Fruit fly (Drosophila melanogaster) Kc167 (cell line): Measurements from ENCODE around the gene CG32147.

Experiments used
- Myc ChIP-seq: fragments of >200 bp; optimal IDR thresholded peaks from 2 replicates; lab custom pipeline; 2017; ENCODE audit warnings: missing external identifiers
- Sin3A ChIP-seq: fragments of >200 bp; optimal IDR thresholded peaks from 2 replicates; lab custom pipeline; 2018; ENCODE audit warnings: missing external identifiers
- h ChIP-seq: fragments of >200 bp; optimal IDR thresholded peaks from 3 replicates; lab custom pipeline; 2018; ENCODE audit warnings: missing external identifiers
- insv ChIP-seq: fragments of >200 bp; optimal IDR thresholded peaks from 3 replicates; lab custom pipeline; 2018; ENCODE audit warnings: missing external identifiers
- psq ChIP-seq: fragments of >200 bp; optimal IDR thresholded peaks from 2 replicates; lab custom pipeline; 2017; ENCODE audit warnings: missing external identifiers
- ttk ChIP-seq: sonication (Bioruptor generic); optimal IDR thresholded peaks from 2 replicates; lab custom pipeline; 2017; ENCODE audit warnings: missing external identifiers

CG32147 gene

DNA sequence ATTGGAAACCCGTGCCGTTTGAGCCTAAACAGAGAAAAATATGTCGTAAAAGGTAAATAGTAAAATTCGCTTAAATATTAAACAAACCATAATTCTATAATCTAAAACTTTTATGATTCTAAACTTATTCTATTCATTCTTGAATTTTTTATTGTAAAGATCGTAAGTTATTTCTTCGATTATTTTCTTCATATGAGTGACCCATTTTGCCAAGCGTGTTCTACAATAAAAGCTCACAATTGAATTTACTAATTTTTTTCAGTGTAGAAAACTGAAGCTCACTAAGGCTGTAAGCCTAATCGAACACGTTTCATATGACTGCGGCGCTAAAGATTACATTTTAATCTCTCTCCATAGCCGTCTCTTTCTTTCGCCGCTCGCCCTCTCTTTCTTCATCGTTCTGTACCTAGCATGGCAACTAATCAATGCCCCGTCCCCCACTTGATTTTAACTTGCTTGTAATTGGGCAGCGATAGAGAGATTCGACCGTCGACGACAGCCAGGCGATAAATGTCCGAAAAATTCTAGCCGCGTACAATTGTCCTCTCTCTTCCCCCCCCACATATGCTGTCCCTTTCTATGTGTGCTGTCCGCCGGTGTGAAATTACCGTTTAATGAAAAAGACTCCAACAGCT lies 28.0 kb upstream of the CG32147 start:
- TF ChIP-seq insv (no peak), h (lab: Kevin White, UChicago) (no peak), ttk (lab: Kevin White, UChicago) (no peak), Sin3A (lab: Kevin White, UChicago) (no peak), psq (lab: Kevin White, UChicago) (no peak)

- TF ChIP-seq psq (lab: Kevin White, UChicago) (no peak), Sin3A (lab: Kevin White, UChicago) (no peak), ttk (lab: Kevin White, UChicago) (no peak), insv (no peak), h (lab: Kevin White, UChicago) (no peak), Myc (lab: Kevin White, UChicago) (no peak)
Measured at dm6 chr3L:15169795-15170194, 25.9 kb upstream of the CG32147 start.

DNA sequence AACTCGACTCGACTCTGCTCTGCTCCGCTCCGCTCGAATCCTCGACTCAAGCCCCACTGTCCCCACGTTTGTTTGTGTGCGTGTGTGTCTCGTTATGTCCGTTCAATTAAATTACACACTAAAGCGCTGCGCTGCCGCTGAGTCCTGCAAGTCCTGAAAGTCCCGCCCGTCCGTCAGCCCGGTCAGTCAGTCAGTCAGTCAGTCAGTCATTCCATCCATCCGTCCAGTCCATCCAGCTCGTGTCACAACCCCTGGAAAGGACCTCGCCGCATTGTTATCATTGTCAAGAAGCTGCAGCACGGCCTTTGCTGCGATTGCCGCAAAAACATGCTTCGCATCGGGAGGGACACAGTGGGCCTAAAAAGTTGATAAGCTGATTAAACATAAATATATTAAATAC lies 25.2 kb upstream of the CG32147 start:
- TF ChIP-seq h (lab: Kevin White, UChicago) (no peak), psq (lab: Kevin White, UChicago) (no peak), ttk (lab: Kevin White, UChicago) (no peak)

dm6 chr3L:15163414-15163813 lies 19.6 kb upstream of the CG32147 start, which contains the start of gene CG7011:
TSS of gene CG7011 (minus strand) at chr3L:15163628.
- no peak for TF ChIP-seq ttk (lab: Kevin White, UChicago)
- no peak for TF ChIP-seq Myc (lab: Kevin White, UChicago)
- TF ChIP-seq insv: no peak
- TF ChIP-seq Sin3A (lab: Kevin White, UChicago): no peak
- no peak for TF ChIP-seq psq (lab: Kevin White, UChicago)
- TF ChIP-seq h (lab: Kevin White, UChicago): no peak

dm6 chr3L:15162988-15163387 lies 19.1 kb upstream of the CG32147 start:
- no peak for TF ChIP-seq insv
- no peak for TF ChIP-seq h (lab: Kevin White, UChicago)
- TF ChIP-seq Myc (lab: Kevin White, UChicago): no peak
- TF ChIP-seq psq (lab: Kevin White, UChicago): no peak
- TF ChIP-seq Sin3A (lab: Kevin White, UChicago): no peak
- no peak for TF ChIP-seq ttk (lab: Kevin White, UChicago)

DNA sequence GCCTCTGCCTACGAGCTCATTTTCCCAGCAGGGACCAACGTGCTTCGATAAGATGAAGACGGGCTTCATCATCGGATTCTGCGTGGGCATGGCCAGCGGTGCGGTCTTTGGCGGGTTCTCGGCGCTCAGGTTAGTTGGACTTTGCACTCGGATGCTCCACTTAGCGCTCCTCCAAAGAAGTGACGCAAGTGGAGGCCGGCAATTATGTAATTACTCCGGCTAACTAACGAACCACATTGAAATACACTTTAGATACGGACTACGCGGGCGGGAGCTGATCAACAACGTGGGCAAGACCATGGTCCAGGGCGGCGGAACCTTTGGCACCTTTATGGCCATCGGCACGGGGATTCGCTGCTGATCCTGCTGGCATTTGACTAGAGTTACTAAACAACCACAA lies 18.1 kb upstream of the CG32147 start:
- TF ChIP-seq insv (no peak), psq (lab: Kevin White, UChicago) (no peak)

- TF ChIP-seq ttk (lab: Kevin White, UChicago) (no peak), psq (lab: Kevin White, UChicago) (no peak), Myc (lab: Kevin White, UChicago) (no peak), Sin3A (lab: Kevin White, UChicago) (no peak), h (lab: Kevin White, UChicago) (no peak), insv (no peak)
Measured at dm6 chr3L:15161549-15161948, 17.7 kb upstream of the CG32147 start, which contains the start of gene CG6878. TSS of gene CG6878 (plus strand) at chr3L:15161817.

DNA sequence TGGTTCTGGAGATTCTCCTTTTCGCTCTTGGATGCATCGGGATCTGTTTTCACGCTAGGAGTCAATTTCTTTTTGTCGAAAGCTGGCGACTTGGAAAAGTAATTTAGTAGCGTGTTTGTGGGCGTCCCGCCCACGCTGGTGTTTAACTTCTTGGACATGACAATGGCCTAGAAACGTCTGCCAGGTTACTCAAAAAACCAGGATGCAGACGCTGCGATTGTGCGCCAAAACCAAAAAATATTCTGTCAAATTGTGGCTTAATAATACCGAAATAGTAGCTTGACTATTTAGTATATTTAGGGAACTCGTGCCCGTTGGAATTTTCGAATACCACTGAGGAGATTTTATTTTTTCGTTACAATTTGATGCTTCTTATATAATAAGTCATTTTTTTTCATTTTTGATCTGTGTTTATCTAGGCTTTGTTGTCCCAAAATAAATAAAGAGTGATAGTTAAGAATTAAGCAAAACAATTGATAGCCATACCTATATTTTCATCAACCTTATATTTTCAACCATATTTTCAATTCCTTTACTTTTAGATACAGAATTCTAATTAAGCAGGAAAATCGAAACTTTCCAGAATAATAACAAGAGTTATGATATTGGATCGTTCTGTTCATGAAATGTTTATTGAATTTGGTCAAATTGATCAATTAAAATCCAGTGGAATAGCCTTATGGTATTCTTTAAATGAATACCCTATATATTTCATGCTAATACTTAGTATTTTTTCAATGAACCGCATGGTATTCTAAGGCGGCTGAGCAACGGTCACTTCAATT lies 14.7 kb upstream of the CG32147 start, which contains the start of the genes Msh6 and Prp31:
Gene Msh6, minus strand, starts transcription at position 233 of the 785 bp plus-strand sequence.
Gene Prp31, plus strand, starts transcription at position 771 of the 785 bp plus-strand sequence.
- no peak for TF ChIP-seq psq (lab: Kevin White, UChicago)
- TF ChIP-seq ttk (lab: Kevin White, UChicago): no peak
- no peak for TF ChIP-seq Myc (lab: Kevin White, UChicago)
- TF ChIP-seq h (lab: Kevin White, UChicago): no peak
- TF ChIP-seq Sin3A (lab: Kevin White, UChicago): no peak
- TF ChIP-seq insv: no peak

- TF ChIP-seq psq (lab: Kevin White, UChicago) (no peak), Sin3A (lab: Kevin White, UChicago) (no peak), Myc (lab: Kevin White, UChicago) (no peak), h (lab: Kevin White, UChicago) (no peak), ttk (lab: Kevin White, UChicago) (no peak), insv (no peak)
Measured at dm6 chr3L:15150028-15150427, 6.2 kb upstream of the CG32147 start.

DNA sequence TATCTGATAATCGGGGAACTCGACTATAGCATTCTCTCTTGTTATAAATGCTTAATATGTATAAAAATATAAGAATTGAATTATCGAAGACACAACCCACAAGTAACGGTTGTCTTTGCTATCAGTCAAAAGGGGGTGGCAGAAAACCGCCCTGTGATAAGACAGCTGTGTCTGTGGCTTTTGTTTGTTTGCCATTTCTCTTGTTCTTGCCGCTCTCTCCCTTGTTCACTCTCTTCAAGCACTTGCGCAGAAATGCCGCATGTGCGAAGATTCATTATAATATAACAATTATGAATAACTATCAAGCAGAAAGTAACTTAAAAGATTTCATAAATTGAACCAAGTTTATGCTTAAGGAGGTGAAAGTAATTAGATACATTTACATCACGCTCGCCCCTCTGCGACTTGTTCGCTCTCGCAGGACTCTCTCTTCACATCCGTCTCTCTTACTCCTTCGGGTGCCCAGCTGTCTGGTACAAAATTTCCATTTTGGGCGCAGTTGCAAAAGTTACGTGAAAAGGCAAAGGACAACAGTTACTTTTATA lies 2.9 kb upstream of the CG32147 start, which contains the start of gene FucTA:
Gene FucTA, plus strand, starts transcription at position 495 of the 545 bp plus-strand sequence.
- TF ChIP-seq Myc (lab: Kevin White, UChicago) (no peak), ttk (lab: Kevin White, UChicago) (no peak), Sin3A (lab: Kevin White, UChicago) (no peak), insv (no peak), h (lab: Kevin White, UChicago) (no peak), psq (lab: Kevin White, UChicago) (no peak)

dm6 chr3L:15143108-15143507 lies 751 bp downstream of the CG32147 start:
- TF ChIP-seq psq (lab: Kevin White, UChicago) (no peak), Sin3A (lab: Kevin White, UChicago) (no peak), h (lab: Kevin White, UChicago) (no peak), ttk (lab: Kevin White, UChicago) (no peak)
